Worm (Caenorhabditis elegans): ENCODE measurements around the gene srd-70.

ce11 chrV:20460808-20461207 is 6.9 kb downstream of the srd-70 start, which contains the start of gene B0250.18:
- TF ChIP-seq F49E8.2 (tag; optimal IDR thresholded peaks at IDR 0.05; ENCODE audit: insufficient read depth) (no peak), unc-62 (GFP tag; optimal IDR thresholded peaks at IDR 0.05) (no peak), tbx-9 (tag; optimal IDR thresholded peaks at IDR 0.05; ENCODE audit: borderline replicate concordance) (no peak)

Data from whole organism, young adult.